Fruit fly (Drosophila melanogaster): Measurements from ENCODE around the gene elav.

DNA sequence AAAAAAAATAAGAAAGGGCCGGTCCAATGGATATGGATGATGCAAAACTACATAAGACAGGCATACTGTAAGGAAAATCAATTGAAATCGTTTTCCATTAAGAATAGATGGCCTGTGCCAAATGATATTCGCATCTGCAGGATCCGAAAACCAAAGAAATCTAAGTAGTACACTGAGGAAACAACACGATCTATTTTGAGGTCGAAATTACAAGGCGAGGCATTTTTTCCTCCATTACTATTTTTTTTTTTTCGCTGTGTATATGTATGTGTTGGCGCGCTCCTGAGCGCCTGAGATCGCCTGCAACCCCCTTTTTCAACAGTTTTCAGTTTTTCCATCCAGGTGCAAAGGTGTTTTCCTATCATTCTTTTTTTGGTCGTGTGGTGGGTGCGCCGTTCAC lies 59.1 kb downstream of the elav start:
- TF ChIP-seq Ets98B (GFP tag; IDR thresholded peaks at IDR 0.05) (no peak), CG8301 (tag; optimal IDR thresholded peaks at IDR 0.05) (no peak), CG32121 (GFP tag; IDR thresholded peaks at IDR 0.05) (no peak), CG9948 (tag; optimal IDR thresholded peaks at IDR 0.05) (no peak), CG17806 (tag; optimal IDR thresholded peaks at IDR 0.05) (no peak), CG4496 (GFP tag; IDR thresholded peaks at IDR 0.05) (no peak), CG14655 (GFP tag; optimal IDR thresholded peaks at IDR 0.05) (no peak), gl (tag; optimal IDR thresholded peaks at IDR 0.05) (no peak), CG8159 (tag; optimal IDR thresholded peaks at IDR 0.05) (no peak), CG15710 (tag; optimal IDR thresholded peaks at IDR 0.05) (no peak), D1 (tag; optimal IDR thresholded peaks at IDR 0.05) (no peak)

Measured in whole organism, pupa.